Fruit fly (Drosophila melanogaster) whole organism, embryonic: ENCODE results near the gene Sirt6.

Source experiments
- CG1024 ChIP-seq: fragments of 200-800 bp; sonication (Bioruptor generic); IDR thresholded peaks from 2 replicates; pipeline ENCODE4 v1.3.6; 2022; ENCODE audit warnings: missing biosample characterization, missing genetic modification characterization
- CG10565 ChIP-seq: fragments of 200-800 bp; sonication (Bioruptor generic); optimal IDR thresholded peaks from 3 replicates; lab custom pipeline; 2016; ENCODE audit warnings: missing biosample characterization, mild to moderate bottlenecking, missing genetic modification characterization
- CG1233 ChIP-seq: fragments of 200-800 bp; sonication (Bioruptor generic); optimal IDR thresholded peaks from 4 replicates; lab custom pipeline; 2018; ENCODE audit warnings: missing biosample characterization, mild to moderate bottlenecking, missing genetic modification characterization
- CG12391 ChIP-seq: fragments of 200-800 bp; sonication (Bioruptor generic); optimal IDR thresholded peaks from 3 replicates; lab custom pipeline; 2018; ENCODE audit warnings: missing biosample characterization, mild to moderate bottlenecking, missing genetic modification characterization, moderate library complexity
- CG14050 ChIP-seq: fragments of 200-800 bp; sonication (Bioruptor generic); IDR thresholded peaks from 3 replicates; pipeline ENCODE4 v1.3.6; 2022; ENCODE audit warnings: missing biosample characterization, missing genetic modification characterization
- CG1647 ChIP-seq: fragments of 200-800 bp; sonication (Bioruptor generic); optimal IDR thresholded peaks from 3 replicates; lab custom pipeline; 2016; ENCODE audit warnings: missing biosample characterization, missing genetic modification characterization
- CG30431 ChIP-seq: fragments of 200-800 bp; sonication (Bioruptor generic); optimal IDR thresholded peaks from 2 replicates; lab custom pipeline; 2017; ENCODE audit warnings: missing biosample characterization, missing genetic modification characterization
- CG34376 ChIP-seq: fragments of 200-800 bp; sonication (Bioruptor generic); optimal IDR thresholded peaks from 2 replicates; lab custom pipeline; 2018; ENCODE audit warnings: missing biosample characterization, mild to moderate bottlenecking, missing genetic modification characterization
- CG3847 ChIP-seq: fragments of 200-800 bp; sonication (Bioruptor generic); IDR thresholded peaks from 2 replicates; pipeline ENCODE4 v1.3.6; 2022; ENCODE audit warnings: missing biosample characterization, missing genetic modification characterization
- CG42726 ChIP-seq: fragments of 200-800 bp; sonication (Bioruptor generic); IDR thresholded peaks from 2 replicates; pipeline ENCODE4 v1.3.6; 2022; ENCODE audit warnings: missing biosample characterization, missing genetic modification characterization; ENCODE audit not compliant: partially characterized antibody
- CG6765 ChIP-seq: fragments of 200-800 bp; sonication (Bioruptor generic); optimal IDR thresholded peaks from 3 replicates; lab custom pipeline; 2017; ENCODE audit warnings: missing biosample characterization, mild to moderate bottlenecking, missing genetic modification characterization
- CG6791 ChIP-seq: fragments of 200-800 bp; sonication (Bioruptor generic); IDR thresholded peaks from 3 replicates; pipeline ENCODE4 v1.3.6; 2022; ENCODE audit warnings: missing biosample characterization, missing genetic modification characterization; ENCODE audit not compliant: partially characterized antibody
- CG7357 ChIP-seq: fragments of 200-800 bp; sonication (Bioruptor generic); IDR thresholded peaks from 3 replicates; pipeline ENCODE4 v1.3.6; 2022; ENCODE audit warnings: missing biosample characterization, missing genetic modification characterization
- CG7745 ChIP-seq: fragments of 200-800 bp; sonication (Bioruptor generic); optimal IDR thresholded peaks from 2 replicates; lab custom pipeline; 2018; ENCODE audit warnings: missing biosample characterization, mild to moderate bottlenecking, missing genetic modification characterization, moderate library complexity
- CG7839 ChIP-seq: fragments of 200-800 bp; sonication (Bioruptor generic); optimal IDR thresholded peaks from 3 replicates; lab custom pipeline; 2018; ENCODE audit warnings: missing biosample characterization, mild to moderate bottlenecking, missing genetic modification characterization, moderate library complexity
- CG7987 ChIP-seq: fragments of 200-800 bp; sonication (Bioruptor generic); optimal IDR thresholded peaks from 2 replicates; lab custom pipeline; 2018; ENCODE audit warnings: missing biosample characterization, mild to moderate bottlenecking, missing genetic modification characterization, moderate library complexity
- CG8281 ChIP-seq: fragments of 200-800 bp; sonication (Bioruptor generic); optimal IDR thresholded peaks from 2 replicates; lab custom pipeline; 2018; ENCODE audit warnings: missing biosample characterization, mild to moderate bottlenecking, missing genetic modification characterization, moderate library complexity
- CG9876 ChIP-seq: fragments of 200-800 bp; sonication (Bioruptor generic); optimal IDR thresholded peaks from 2 replicates; lab custom pipeline; 2016; ENCODE audit warnings: missing biosample characterization, missing genetic modification characterization
- CG9932 ChIP-seq: fragments of 200-800 bp; sonication (Bioruptor generic); IDR thresholded peaks from 2 replicates; pipeline ENCODE4 v1.3.6; 2022; ENCODE audit warnings: missing biosample characterization, missing genetic modification characterization
- Dip3 ChIP-seq: fragments of 200-800 bp; sonication (Bioruptor generic); optimal IDR thresholded peaks from 3 replicates; lab custom pipeline; 2016; ENCODE audit warnings: missing biosample characterization, missing genetic modification characterization
- Eip74EF ChIP-seq, 2 experiments: fragments of 200-800 bp in 1 of 2; fragments of >200 bp in 1 of 2; sonication (Bioruptor generic) in 1 of 2; optimal IDR thresholded peaks; 2 replicates each; lab custom pipeline; 2017 to 2019; ENCODE audit warnings: missing biosample characterization in 2 of 2, missing genetic modification characterization in 2 of 2, mild to moderate bottlenecking in 1 of 2, moderate library complexity in 1 of 2
- Ets65A ChIP-seq: fragments of 200-800 bp; sonication (Bioruptor generic); peaks from one replicate; lab custom pipeline; 2016; ENCODE audit warnings: missing biosample characterization, missing genetic modification characterization
- HLH3B ChIP-seq: fragments of 200-800 bp; sonication (Bioruptor generic); IDR thresholded peaks from 2 replicates; pipeline ENCODE4 v1.3.6; 2022; ENCODE audit warnings: missing biosample characterization, missing genetic modification characterization
- Hmr ChIP-seq: fragments of 200-800 bp; sonication (Bioruptor generic); optimal IDR thresholded peaks from 3 replicates; lab custom pipeline; 2017; ENCODE audit warnings: mild to moderate bottlenecking, missing biosample characterization, missing genetic modification reagents, missing genetic modification characterization
- Hr3 ChIP-seq: fragments of 200-800 bp; sonication (Bioruptor generic); optimal IDR thresholded peaks from 3 replicates; lab custom pipeline; 2016; ENCODE audit warnings: missing biosample characterization, missing genetic modification characterization
- Kr ChIP-seq: fragments of 200-800 bp; sonication (Bioruptor generic); optimal IDR thresholded peaks from 2 replicates; lab custom pipeline; 2017; ENCODE audit warnings: missing biosample characterization, mild to moderate bottlenecking, missing genetic modification characterization
- Mad ChIP-seq: fragments of 200-800 bp; sonication (Bioruptor generic); optimal IDR thresholded peaks from 2 replicates; lab custom pipeline; 2016; ENCODE audit warnings: missing biosample characterization, missing genetic modification characterization
- NK7.1 ChIP-seq: fragments of 200-800 bp; sonication (Bioruptor generic); optimal IDR thresholded peaks from 3 replicates; lab custom pipeline; 2016; ENCODE audit warnings: missing biosample characterization, missing genetic modification characterization
- Ptx1 ChIP-seq: fragments of 200-800 bp; sonication (Bioruptor generic); IDR thresholded peaks from 2 replicates; pipeline ENCODE4 v1.3.6; 2022; ENCODE audit warnings: missing biosample characterization, missing genetic modification characterization
- Ravus ChIP-seq: fragments of 200-800 bp; sonication (Bioruptor generic); IDR thresholded peaks from 2 replicates; pipeline ENCODE4 v1.3.6; 2022; ENCODE audit warnings: missing biosample characterization, missing genetic modification characterization
- Sox100B ChIP-seq: fragments of 200-800 bp; sonication (Bioruptor generic); optimal IDR thresholded peaks from 3 replicates; lab custom pipeline; 2018; ENCODE audit warnings: missing biosample characterization, mild to moderate bottlenecking, missing genetic modification characterization
- Taf1 ChIP-seq: fragments of 200-800 bp; sonication (Bioruptor generic); IDR thresholded peaks from 2 replicates; pipeline ENCODE4 v1.3.6; 2022; ENCODE audit warnings: missing biosample characterization, missing genetic modification characterization
- ems ChIP-seq: fragments of 200-800 bp; sonication (Bioruptor generic); optimal IDR thresholded peaks from 3 replicates; lab custom pipeline; 2016; ENCODE audit warnings: missing biosample characterization, missing genetic modification characterization
- fd64A ChIP-seq: fragments of 200-800 bp; sonication (Bioruptor generic); optimal IDR thresholded peaks from 3 replicates; lab custom pipeline; 2018; ENCODE audit warnings: missing biosample characterization, mild to moderate bottlenecking, missing genetic modification characterization
- gcm2 ChIP-seq: fragments of 200-800 bp; sonication (Bioruptor generic); optimal IDR thresholded peaks from 2 replicates; lab custom pipeline; 2016; ENCODE audit warnings: missing biosample characterization, missing genetic modification characterization
- gem ChIP-seq: fragments of 200-800 bp; sonication (Bioruptor generic); optimal IDR thresholded peaks from 2 replicates; lab custom pipeline; 2019; ENCODE audit warnings: missing biosample characterization, mild to moderate bottlenecking, missing genetic modification characterization, moderate library complexity
- grau ChIP-seq: fragments of 200-800 bp; optimal IDR thresholded peaks from 3 replicates; lab custom pipeline; 2019; ENCODE audit warnings: missing biosample characterization, mild to moderate bottlenecking, missing genetic modification characterization, moderate library complexity
- jumu ChIP-seq: fragments of 200-800 bp; sonication (Bioruptor generic); optimal IDR thresholded peaks from 3 replicates; lab custom pipeline; 2016; ENCODE audit warnings: missing biosample characterization, missing genetic modification characterization
- lilli ChIP-seq: fragments of 200-800 bp; sonication (Bioruptor generic); optimal IDR thresholded peaks from 3 replicates; lab custom pipeline; 2016; ENCODE audit warnings: missing biosample characterization, missing genetic modification characterization
- tna ChIP-seq: fragments of 200-800 bp; sonication (Bioruptor generic); IDR thresholded peaks from 2 replicates; pipeline ENCODE4 v1.3.6; 2022; ENCODE audit warnings: missing biosample characterization, missing genetic modification characterization; ENCODE audit not compliant: partially characterized antibody

Sirt6 gene

dm6 chr3R:10274829-10275228 is 13.2 kb upstream of the Sirt6 start (continued):
- no peak for TF ChIP-seq ems (GFP tag; lab: Kevin White, UChicago)
- TF ChIP-seq jumu (GFP tag; lab: Kevin White, UChicago), result no peak
- TF ChIP-seq CG34376 (GFP tag; lab: Kevin White, UChicago), result no peak
- TF ChIP-seq CG42726 (GFP tag; lab: Robert Waterston, UW), result no peak
- TF ChIP-seq Eip74EF (GFP tag; optimal IDR thresholded peaks at IDR 0.05; lab: Kevin White, UChicago), result peak in 1 of 2 experiments; percentile 15
- peak; percentile 27 for TF ChIP-seq CG7839 (tag; lab: Kevin White, UChicago)
- no peak for TF ChIP-seq Dip3
- no peak for TF ChIP-seq CG3847 (GFP tag; lab: Robert Waterston, UW)
- TF ChIP-seq Ravus, result no peak
- TF ChIP-seq Hmr (GFP tag; lab: Kevin White, UChicago), result no peak
- TF ChIP-seq CG1024 (GFP tag; lab: Robert Waterston, UW), result no peak
- no peak for TF ChIP-seq tna (GFP tag; lab: Robert Waterston, UW)
- TF ChIP-seq CG7987 (GFP tag; lab: Kevin White, UChicago), result no peak
- TF ChIP-seq gem, result peak; percentile 55
- no peak for TF ChIP-seq Ptx1 (GFP tag; lab: Robert Waterston, UW)
- no peak for TF ChIP-seq CG1233 (GFP tag; lab: Kevin White, UChicago)
- peak; percentile 4 for TF ChIP-seq Sox100B (GFP tag; lab: Kevin White, UChicago)
- no peak for TF ChIP-seq CG1647
- TF ChIP-seq Kr (GFP tag; lab: Kevin White, UChicago), result no peak
- 0 out of 3 replicates have a peak, but pooled peaks have one; percentile 5 for TF ChIP-seq CG7357
- TF ChIP-seq CG12391 (tag; lab: Kevin White, UChicago), result peak; percentile 42
- no peak for TF ChIP-seq CG9876 (GFP tag; lab: Kevin White, UChicago)
- peak; percentile 42 for TF ChIP-seq grau (tag; lab: Kevin White, UChicago)
- no peak for TF ChIP-seq CG30431 (GFP tag; lab: Kevin White, UChicago)
- no peak for TF ChIP-seq CG6791 (GFP tag; lab: Robert Waterston, UW)
- no peak for TF ChIP-seq Mad (GFP tag; lab: Kevin White, UChicago)
- no peak for TF ChIP-seq NK7.1 (GFP tag; lab: Kevin White, UChicago)
- no peak for TF ChIP-seq CG7745 (tag; lab: Kevin White, UChicago)
- TF ChIP-seq CG9932 (GFP tag; lab: Robert Waterston, UW), result no peak
- no peak for TF ChIP-seq lilli (GFP tag; lab: Kevin White, UChicago)
- TF ChIP-seq CG10565 (GFP tag; lab: Kevin White, UChicago), result no peak
- peak; percentile 12 for TF ChIP-seq Hr3 (GFP tag; lab: Kevin White, UChicago)
- TF ChIP-seq CG14050, result no peak
- TF ChIP-seq HLH3B (GFP tag; lab: Robert Waterston, UW), result no peak
- TF ChIP-seq Taf1 (GFP tag; lab: Robert Waterston, UW), result no peak
- no peak for TF ChIP-seq gcm2 (GFP tag; lab: Kevin White, UChicago)
- TF ChIP-seq fd64A (GFP tag; lab: Kevin White, UChicago), result no peak

- no peak for TF ChIP-seq CG8281 (tag; lab: Kevin White, UChicago)
- TF ChIP-seq CG6765 (GFP tag; lab: Kevin White, UChicago), result no peak
- TF ChIP-seq Ets65A (GFP tag; lab: Kevin White, UChicago), result peak; percentile 92
Measured at dm6 chr3R:10274306-10274705, 12.7 kb upstream of the Sirt6 start.
